Fruit fly (Drosophila melanogaster): ENCODE data around the gene CG14104.

- no peak for TF ChIP-seq CG8478 (optimal IDR thresholded peaks at IDR 0.05)
- no peak for TF ChIP-seq usp (GFP tag; optimal IDR thresholded peaks at IDR 0.05)
- TF ChIP-seq psq (optimal IDR thresholded peaks at IDR 0.05) = no peak
- no peak for TF ChIP-seq Dll (optimal IDR thresholded peaks at IDR 0.05)
Measured at dm6 chr3L:19787632-19788031, 19.4 kb downstream of the CG14104 start.
